Fruit fly (Drosophila melanogaster): ENCODE measurements around the gene ZC3H3.

DNA sequence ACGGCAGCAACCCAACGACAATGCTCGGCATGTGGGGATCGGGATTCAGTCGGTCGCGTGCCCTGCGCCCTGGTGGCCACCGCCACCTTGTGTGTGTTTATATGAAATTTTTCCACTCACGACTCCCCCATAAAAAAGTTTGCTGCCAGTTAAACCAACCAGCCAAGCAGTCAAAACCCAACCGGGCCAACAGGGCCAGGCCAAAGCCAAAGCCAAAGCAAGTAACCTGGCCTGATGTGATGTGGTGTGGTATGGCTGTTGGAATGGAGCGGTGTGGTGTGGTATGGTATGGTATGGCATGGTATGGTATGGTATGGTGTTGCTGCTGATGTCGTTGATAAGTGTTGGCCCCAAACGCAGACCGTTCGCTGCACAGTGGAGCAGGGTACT, 50.0 kb downstream of the ZC3H3 start:
- TF ChIP-seq Hr78 (GFP tag; optimal IDR thresholded peaks at IDR 0.05) (no peak), ac (GFP tag; optimal IDR thresholded peaks at IDR 0.05) (no peak), ewg (GFP tag; optimal IDR thresholded peaks at IDR 0.05) (no peak)
